Fruit fly (Drosophila melanogaster) whole organism, adult: ENCODE measurements around the gene CG31729.

Experiments used
- CG1620 ChIP-seq: fragments of 200-800 bp; sonication (Bioruptor generic); optimal IDR thresholded peaks from 2 replicates; lab custom pipeline; 2016; ENCODE audit warnings: missing biosample characterization, missing genetic modification characterization
- cic ChIP-seq: fragments of 200-800 bp; sonication (Bioruptor generic); optimal IDR thresholded peaks from 2 replicates; lab custom pipeline; 2017; ENCODE audit warnings: missing biosample characterization, mild to moderate bottlenecking, missing genetic modification characterization, moderate library complexity
- cnc ChIP-seq, 2 experiments: fragments of >200 bp; optimal IDR thresholded peaks; 2 replicates each; lab custom pipeline; 2017

DNA sequence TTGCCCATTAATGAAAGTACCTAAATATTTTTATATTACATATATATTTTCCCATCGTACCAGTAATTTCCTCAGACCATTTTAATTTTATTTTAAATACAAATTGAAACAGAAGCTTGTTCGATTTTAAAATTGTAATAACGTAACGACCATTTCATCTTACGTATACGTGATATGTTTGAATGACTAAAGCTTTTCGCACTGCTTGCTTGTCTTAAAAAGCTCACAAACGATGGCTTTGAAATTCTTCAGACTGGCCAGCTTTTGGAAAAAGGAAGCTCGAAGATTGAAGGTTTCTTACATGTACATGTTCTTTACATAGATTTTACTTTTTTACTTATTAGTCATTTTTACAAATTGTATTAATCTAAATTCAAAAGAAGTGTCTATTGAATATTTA is 42.9 kb downstream of the CG31729 start:
- TF ChIP-seq CG1620 (GFP tag; lab: Kevin White, UChicago) (no peak), cic (no peak), cnc (optimal IDR thresholded peaks at IDR 0.05; lab: Kevin White, UChicago) (no peak)
